Worm (Caenorhabditis elegans) whole organism, midembryonic: ENCODE results near the gene stim-1.

Experiments
- T22C8.4 ChIP-seq: fragments of 200-800 bp; sonication (Bioruptor generic); IDR thresholded peaks from 2 replicates; pipeline ENCODE4 v1.3.6; 2022; ENCODE audit warnings: missing genetic modification characterization, missing compliant biosample characterization
- cog-1 ChIP-seq: sonication (generic microtip); optimal IDR thresholded peaks from 2 replicates; lab custom pipeline; 2016; ENCODE audit warnings: missing genetic modification characterization, missing compliant biosample characterization
- flt-1 ChIP-seq: fragments of 200-800 bp; sonication (Bioruptor generic); IDR thresholded peaks from 2 replicates; pipeline ENCODE4 v1.3.6; 2022; ENCODE audit warnings: missing genetic modification characterization, missing compliant biosample characterization
- klf-2 ChIP-seq: fragments of 200-800 bp; sonication (Bioruptor generic); conservative IDR thresholded peaks from 2 replicates; pipeline ENCODE4 v1.3.6; 2022; ENCODE audit warnings: missing genetic modification reagents, missing genetic modification characterization, missing compliant biosample characterization
- ref-1 ChIP-seq: fragments of 200-800 bp; sonication (Bioruptor generic); conservative IDR thresholded peaks from 2 replicates; pipeline ENCODE4 v1.3.6; 2022; ENCODE audit warnings: missing genetic modification reagents, missing genetic modification characterization, missing compliant biosample characterization
- tab-1 ChIP-seq: fragments of 200-800 bp; sonication (Bioruptor generic); IDR thresholded peaks from 2 replicates; pipeline ENCODE4 v1.3.6; 2022; ENCODE audit warnings: missing genetic modification characterization, missing compliant biosample characterization
- ztf-23 ChIP-seq: fragments of 200-800 bp; sonication (Bioruptor generic); IDR thresholded peaks from 2 replicates; pipeline ENCODE4 v1.3.6; 2022; ENCODE audit warnings: missing genetic modification reagents, missing genetic modification characterization, missing compliant biosample characterization
- ztf-29 ChIP-seq: fragments of 200-800 bp; sonication (Bioruptor generic); IDR thresholded peaks from 2 replicates; pipeline ENCODE4 v1.3.6; 2022; ENCODE audit warnings: missing genetic modification reagents, missing genetic modification characterization, missing compliant biosample characterization

DNA sequence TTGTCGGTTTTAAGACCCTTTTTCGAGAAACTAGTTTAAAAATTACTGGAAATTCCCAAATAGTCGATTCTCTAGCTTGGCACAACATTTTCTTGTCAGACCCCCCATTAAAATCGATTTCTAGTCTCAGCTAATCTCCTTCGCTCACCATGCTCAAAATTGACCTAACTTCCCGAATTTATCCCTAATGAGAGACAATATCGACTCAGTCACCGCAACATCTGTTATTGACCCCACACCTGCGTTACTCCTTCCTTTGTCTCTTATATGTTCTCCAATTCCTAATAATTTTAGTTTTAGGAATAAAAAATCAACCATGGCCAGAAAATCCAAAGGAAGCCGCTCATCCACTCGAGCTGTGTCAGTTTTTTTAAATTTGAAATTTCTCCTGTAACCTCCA lies 10.5 kb upstream of the stim-1 start, which contains the start of gene cec-8:
- TF ChIP-seq klf-2 (GFP tag; lab: Robert Waterston, UW) (no peak), ref-1 (GFP tag; lab: Robert Waterston, UW) (no peak), ztf-29 (GFP tag; lab: Robert Waterston, UW) (no peak), cog-1 (tag; lab: Kevin White, UChicago) (no peak), tab-1 (GFP tag; lab: Robert Waterston, UW) (no peak), T22C8.4 (GFP tag; lab: Robert Waterston, UW) (no peak), ztf-23 (GFP tag; lab: Robert Waterston, UW) (no peak), flt-1 (GFP tag; lab: Robert Waterston, UW) (no peak)
